Worm (Caenorhabditis elegans) whole organism, midembryonic: ENCODE results near the gene ugt-55.

ENCODE experiments used
- flt-1 ChIP-seq: fragments of 200-800 bp; sonication (Bioruptor generic); IDR thresholded peaks from 2 replicates; pipeline ENCODE4 v1.3.6; 2022; ENCODE audit warnings: missing genetic modification characterization, missing compliant biosample characterization
- ref-1 ChIP-seq: fragments of 200-800 bp; sonication (Bioruptor generic); conservative IDR thresholded peaks from 2 replicates; pipeline ENCODE4 v1.3.6; 2022; ENCODE audit warnings: missing genetic modification reagents, missing genetic modification characterization, missing compliant biosample characterization
- ztf-29 ChIP-seq: fragments of 200-800 bp; sonication (Bioruptor generic); IDR thresholded peaks from 2 replicates; pipeline ENCODE4 v1.3.6; 2022; ENCODE audit warnings: missing genetic modification reagents, missing genetic modification characterization, missing compliant biosample characterization

ce11 chrV:12291587-12291986 is 35.1 kb downstream of the ugt-55 start, which contains the start of the genes srpa-68 and srh-16:
- TF ChIP-seq ztf-29 (GFP tag; lab: Robert Waterston, UW) (0 out of 2 replicates have a peak, but pooled peaks have one; percentile 19), ref-1 (no peak), flt-1 (GFP tag; lab: Robert Waterston, UW) (peak; percentile 87)
